Comparison of ENCODE assay signal across 6 worm cellular contexts in the genomic region with DNA sequence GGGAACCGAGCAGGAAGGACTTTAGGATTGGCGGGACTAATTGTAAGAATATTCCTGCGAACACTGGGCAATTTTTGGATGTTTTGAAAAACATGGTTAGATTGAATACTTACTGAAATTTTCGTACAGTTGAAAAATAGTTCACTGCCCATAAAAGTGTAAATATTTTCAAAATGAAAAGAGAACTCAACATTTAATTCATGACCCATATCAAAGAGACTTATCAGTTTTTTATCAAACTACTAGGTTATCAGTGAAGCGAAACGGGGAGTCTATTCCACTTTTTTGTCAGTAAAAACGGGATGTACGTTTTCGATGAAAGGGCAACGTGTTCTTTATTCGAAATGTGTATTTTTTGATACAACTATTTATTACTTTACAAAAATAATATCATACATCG.
TF ChIP-seq lines count a peak whose summit lies in the region.

No protein-coding gene starts in this region.

TF ChIP-seq in whole organism, L1 larva, 84 proteins besides CTCF, POLR2A, EP300 and RAD21:
- TF ChIP-seq efl-1 (optimal IDR thresholded peaks at IDR 0.05; lab: Kevin White, UChicago) (no peak), efl-1 (GFP tag; optimal IDR thresholded peaks at IDR 0.05 in 1 of 2; lab: Kevin White, UChicago) (peak in 1 of 2 experiments; percentile 50), elt-2 (tag; optimal IDR thresholded peaks at IDR 0.05; lab: Kevin White, UChicago) (peak; percentile 68), pax-3 (tag; optimal IDR thresholded peaks at IDR 0.05; lab: Kevin White, UChicago) (no peak), unc-62 (GFP tag; optimal IDR thresholded peaks at IDR 0.05; lab: Kevin White, UChicago) (no peak)

TF ChIP-seq in whole organism, L2 larva, 48 proteins besides CTCF, POLR2A, EP300 and RAD21:
- TF ChIP-seq lin-39 (tag; optimal IDR thresholded peaks at IDR 0.05; lab: Kevin White, UChicago) (no peak), mdl-1 (tag; optimal IDR thresholded peaks at IDR 0.05; lab: Kevin White, UChicago) (no peak), fos-1 (tag; optimal IDR thresholded peaks at IDR 0.05; lab: Kevin White, UChicago) (peak; percentile 80), mbf-1 (tag; optimal IDR thresholded peaks at IDR 0.05; lab: Kevin White, UChicago) (no peak), nhr-11 (tag; optimal IDR thresholded peaks at IDR 0.05; lab: Kevin White, UChicago) (no peak), unc-55 (GFP tag; optimal IDR thresholded peaks at IDR 0.05; lab: Kevin White, UChicago) (no peak), ama-1 (optimal IDR thresholded peaks at IDR 0.05; lab: Kevin White, UChicago) (no peak), crh-2 (tag; optimal IDR thresholded peaks at IDR 0.05; lab: Kevin White, UChicago) (peak; percentile 24), skn-1 (tag; optimal IDR thresholded peaks at IDR 0.05; lab: Kevin White, UChicago) (no peak)

TF ChIP-seq in whole organism, L3 larva, 47 proteins besides CTCF, POLR2A, EP300 and RAD21:
- TF ChIP-seq jun-1 (tag; optimal IDR thresholded peaks at IDR 0.05; lab: Kevin White, UChicago) (peak; percentile 4), mml-1 (tag; optimal IDR thresholded peaks at IDR 0.05; lab: Kevin White, UChicago) (no peak), pqm-1 (tag; optimal IDR thresholded peaks at IDR 0.05; lab: Kevin White, UChicago) (peak; percentile 55), pha-4 (tag; optimal IDR thresholded peaks at IDR 0.05; lab: Kevin White, UChicago) (peak; percentile 23), elt-2 (tag; optimal IDR thresholded peaks at IDR 0.05; lab: Kevin White, UChicago) (peak; percentile 81)

TF ChIP-seq in whole organism, L4 larva, 104 proteins besides CTCF, POLR2A, EP300 and RAD21:
- TF ChIP-seq daf-16 (GFP tag; optimal IDR thresholded peaks at IDR 0.05; lab: Kevin White, UChicago), result no peak
- TF ChIP-seq daf-16 (tag; optimal IDR thresholded peaks at IDR 0.05; lab: Kevin White, UChicago), result peak; percentile 56
- peak; percentile 36 for TF ChIP-seq hlh-11 (tag; optimal IDR thresholded peaks at IDR 0.05; lab: Kevin White, UChicago)
- TF ChIP-seq pqm-1 (tag; optimal IDR thresholded peaks at IDR 0.05; lab: Kevin White, UChicago), result peak; percentile 94
- no peak for TF ChIP-seq snpc-1.2 (GFP tag; IDR thresholded peaks at IDR 0.05; lab: Robert Waterston, UW)
- TF ChIP-seq T20F7.1 (GFP tag; optimal IDR thresholded peaks at IDR 0.05; lab: Kevin White, UChicago), result peak; percentile 5
- no peak for TF ChIP-seq egl-43 (GFP tag; IDR thresholded peaks at IDR 0.05; lab: Robert Waterston, UW)
- no peak for TF ChIP-seq fkh-10 (GFP tag; optimal IDR thresholded peaks at IDR 0.05; lab: Kevin White, UChicago)
- TF ChIP-seq nhr-28 (tag; optimal IDR thresholded peaks at IDR 0.05; lab: Kevin White, UChicago), result peak; percentile 62
- peak; percentile 39; the same call in 1 of the 2 replicates for TF ChIP-seq dmd-6 (GFP tag; IDR thresholded peaks at IDR 0.05; lab: Robert Waterston, UW)
- peak; percentile 32 for TF ChIP-seq dve-1 (tag; optimal IDR thresholded peaks at IDR 0.05; lab: Kevin White, UChicago; ENCODE audit: insufficient read depth)
- no peak for TF ChIP-seq lir-3 (tag; optimal IDR thresholded peaks at IDR 0.05; lab: Kevin White, UChicago)

TF ChIP-seq in whole organism, late embryonic, 69 proteins besides CTCF, POLR2A, EP300 and RAD21:
- TF ChIP-seq sdc-2 (tag; optimal IDR thresholded peaks at IDR 0.05; lab: Kevin White, UChicago) (no peak), ceh-18 (tag; optimal IDR thresholded peaks at IDR 0.05; lab: Kevin White, UChicago) (no peak), ets-4 (tag; optimal IDR thresholded peaks at IDR 0.05; lab: Kevin White, UChicago) (no peak), elt-2 (tag; optimal IDR thresholded peaks at IDR 0.05; lab: Kevin White, UChicago) (peak; percentile 59), ama-1 (optimal IDR thresholded peaks at IDR 0.05; lab: Kevin White, UChicago) (no peak), npax-4 (tag; optimal IDR thresholded peaks at IDR 0.05; lab: Kevin White, UChicago) (no peak), ttx-3 (tag; optimal IDR thresholded peaks at IDR 0.05; lab: Kevin White, UChicago) (no peak), fkh-6 (tag; optimal IDR thresholded peaks at IDR 0.05; lab: Kevin White, UChicago) (no peak), hlh-8 (tag; optimal IDR thresholded peaks at IDR 0.05; lab: Kevin White, UChicago) (no peak)
TF ChIP-seq in whole organism, late embryonic: peak in this region for 1.

TF ChIP-seq in whole organism, young adult, 124 proteins besides CTCF, POLR2A, EP300 and RAD21:
- TF ChIP-seq tbx-9 (tag; optimal IDR thresholded peaks at IDR 0.05; lab: Kevin White, UChicago; ENCODE audit: borderline replicate concordance) (no peak), snpc-3.4 (tag; optimal IDR thresholded peaks at IDR 0.05; lab: Kevin White, UChicago) (no peak), nhr-80 (tag; optimal IDR thresholded peaks at IDR 0.05; lab: Kevin White, UChicago) (peak; percentile 68)
